Worm (Caenorhabditis elegans) whole organism, L3 larva: Measurements from ENCODE around the gene F21H7.5.

Experiments
- ama-1 ChIP-seq: fragments of 150-350 bp; optimal IDR thresholded peaks from 2 replicates; lab custom pipeline; 2018
- ceh-28 ChIP-seq: fragments of 150-350 bp; optimal IDR thresholded peaks from 2 replicates; lab custom pipeline; 2014; ENCODE audit warnings: missing biosample characterization, missing genetic modification reagents, missing genetic modification characterization
- ceh-82 ChIP-seq: fragments of 150-350 bp; optimal IDR thresholded peaks from 2 replicates; lab custom pipeline; 2014; ENCODE audit warnings: missing biosample characterization, missing genetic modification characterization
- daf-12 ChIP-seq: fragments of 150-350 bp; optimal IDR thresholded peaks from 2 replicates; lab custom pipeline; 2014; ENCODE audit warnings: missing biosample characterization, missing genetic modification reagents, missing genetic modification characterization
- egl-27 ChIP-seq: sonication (generic microtip); optimal IDR thresholded peaks from 4 replicates; lab custom pipeline; 2017; ENCODE audit warnings: missing biosample characterization, missing genetic modification reagents, missing genetic modification characterization
- lin-39 ChIP-seq: fragments of 150-350 bp; optimal IDR thresholded peaks from 2 replicates; lab custom pipeline; 2018; ENCODE audit warnings: missing biosample characterization, missing genetic modification reagents, missing genetic modification characterization
- nhr-67 ChIP-seq: fragments of 150-350 bp; optimal IDR thresholded peaks from 2 replicates; lab custom pipeline; 2014; ENCODE audit warnings: missing biosample characterization, missing genetic modification characterization

DNA sequence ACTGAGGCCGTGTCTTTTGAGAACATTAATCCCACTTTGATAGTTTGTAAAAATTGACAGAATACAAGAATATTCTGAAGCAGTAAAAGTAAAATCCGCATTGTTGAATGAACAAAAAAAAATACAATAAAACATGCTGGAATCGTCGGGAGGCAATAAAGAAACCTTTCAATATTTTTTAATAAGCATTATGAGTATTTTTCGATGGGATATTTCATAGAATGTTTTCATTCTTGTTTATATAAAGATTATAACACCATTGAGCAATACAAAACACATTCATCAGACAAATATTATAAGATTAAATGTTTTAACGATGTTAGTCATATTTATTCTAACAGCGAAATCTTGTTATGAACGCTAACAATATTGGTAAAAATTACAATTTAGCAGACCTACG lies 16.4 kb downstream of the F21H7.5 start, which contains the start of gene gcy-20:
- TF ChIP-seq ama-1 (lab: Kevin White, UChicago), result no peak
- no peak for TF ChIP-seq daf-12
- TF ChIP-seq ceh-82, result no peak
- TF ChIP-seq egl-27 (tag; lab: Kevin White, UChicago), result no peak
- no peak for TF ChIP-seq lin-39 (tag; lab: Kevin White, UChicago)
- no peak for TF ChIP-seq ceh-28 (tag; lab: Kevin White, UChicago)
- no peak for TF ChIP-seq nhr-67 (tag; lab: Kevin White, UChicago)
